Fruit fly (Drosophila melanogaster): ENCODE data around the gene CG13293.

The CG13293 gene

DNA sequence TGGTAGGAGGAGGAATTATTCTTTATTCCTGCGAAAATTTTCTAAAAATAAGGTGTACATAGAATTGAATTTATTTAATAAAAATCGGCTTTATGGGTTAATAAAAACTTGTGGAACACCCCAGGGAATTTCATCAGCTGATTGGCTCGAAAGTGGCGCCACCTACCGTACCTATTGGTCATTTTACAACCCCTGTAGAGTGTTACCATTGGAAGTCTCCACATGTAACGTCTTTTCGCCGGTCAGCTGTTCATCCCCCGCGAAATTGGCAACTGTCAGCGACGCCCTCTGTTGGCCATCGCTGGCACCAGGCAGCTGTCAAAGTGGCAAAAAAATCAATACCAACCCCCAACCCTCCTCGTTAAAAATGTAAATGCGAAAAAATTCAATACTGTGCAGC is at the start of gene CG13293 (continued):
- TF ChIP-seq CG2712 (tag; optimal IDR thresholded peaks at IDR 0.05) (no peak), Nf-YB (GFP tag; optimal IDR thresholded peaks at IDR 0.05) (no peak), grn (GFP tag; optimal IDR thresholded peaks at IDR 0.05) (no peak), CG17359 (tag; optimal IDR thresholded peaks at IDR 0.05) (no peak), her (GFP tag; optimal IDR thresholded peaks at IDR 0.05) (no peak), H2.0 (GFP tag; IDR thresholded peaks at IDR 0.05) (no peak), CG15479 (GFP tag; optimal IDR thresholded peaks at IDR 0.05) (no peak), CG8359 (GFP tag; optimal IDR thresholded peaks at IDR 0.05; ENCODE audit: borderline replicate concordance) (no peak), Jarid2 (GFP tag; optimal IDR thresholded peaks at IDR 0.05) (no peak), CG15011 (GFP tag; optimal IDR thresholded peaks at IDR 0.05) (no peak), ab (GFP tag; optimal IDR thresholded peaks at IDR 0.05) (no peak), dan (GFP tag; IDR thresholded peaks at IDR 0.05) (no peak), H15 (GFP tag; IDR thresholded peaks at IDR 0.05) (0 out of 3 replicates have a peak, but pooled peaks have one; percentile 21), CG11723 (GFP tag; optimal IDR thresholded peaks at IDR 0.05) (no peak), cwo (GFP tag; optimal IDR thresholded peaks at IDR 0.05) (no peak), al (GFP tag; IDR thresholded peaks at IDR 0.05) (no peak), Oaz (GFP tag; IDR thresholded peaks at IDR 0.05) (no peak), CG7357 (GFP tag; IDR thresholded peaks at IDR 0.05) (0 out of 3 replicates have a peak, but pooled peaks have one; percentile 16), NK7.1 (GFP tag; optimal IDR thresholded peaks at IDR 0.05) (no peak), CG13424 (tag; optimal IDR thresholded peaks at IDR 0.05) (no peak), Sox100B (GFP tag; optimal IDR thresholded peaks at IDR 0.05) (no peak), CG14710 (tag; optimal IDR thresholded peaks at IDR 0.05) (peak; percentile 17), Hmx (GFP tag; optimal IDR thresholded peaks at IDR 0.05) (no peak), Sox102F (GFP tag; optimal IDR thresholded peaks at IDR 0.05) (no peak), CG17912 (GFP tag; optimal IDR thresholded peaks at IDR 0.05) (no peak), ase (GFP tag; IDR thresholded peaks at IDR 0.05) (no peak), nerfin-2 (GFP tag; IDR thresholded peaks at IDR 0.05; ENCODE audit: partially characterized antibody) (no peak), gt (GFP tag; IDR thresholded peaks at IDR 0.05) (no peak), Sry-β (GFP tag; optimal IDR thresholded peaks at IDR 0.05) (no peak), HHEX (GFP tag; optimal IDR thresholded peaks at IDR 0.05) (no peak), scrt (GFP tag; optimal IDR thresholded peaks at IDR 0.05) (peak; percentile 53), esg (GFP tag; conservative IDR thresholded peaks at IDR 0.05) (no peak), CG1832 (GFP tag; optimal IDR thresholded peaks at IDR 0.05) (no peak), crp (GFP tag; optimal IDR thresholded peaks at IDR 0.05) (peak; percentile 39 to 87), sr (GFP tag; IDR thresholded peaks at IDR 0.05) (no peak), repo (GFP tag; optimal IDR thresholded peaks at IDR 0.05) (no peak), CG10565 (GFP tag; optimal IDR thresholded peaks at IDR 0.05) (no peak), oc (tag; optimal IDR thresholded peaks at IDR 0.05) (no peak), so (GFP tag; IDR thresholded peaks at IDR 0.05) (no peak), dysf (GFP tag; IDR thresholded peaks at IDR 0.05) (no peak), CG1024 (GFP tag; IDR thresholded peaks at IDR 0.05) (no peak), CG12659 (GFP tag; optimal IDR thresholded peaks at IDR 0.05) (peak; percentile 20), CG7839 (tag; optimal IDR thresholded peaks at IDR 0.05) (no peak), Taf1 (GFP tag; IDR thresholded peaks at IDR 0.05) (no peak), sisA (GFP tag; IDR thresholded peaks at IDR 0.05) (no peak), slbo (GFP tag; IDR thresholded peaks at IDR 0.05) (no peak), Hr51 (GFP tag; optimal IDR thresholded peaks at IDR 0.05) (no peak), Chrac-16 (GFP tag; optimal IDR thresholded peaks at IDR 0.05) (no peak), gem (tag; optimal IDR thresholded peaks at IDR 0.05) (no peak), CG13123 (GFP tag; optimal IDR thresholded peaks at IDR 0.05) (no peak), insv (GFP tag; optimal IDR thresholded peaks at IDR 0.05) (peak in 1 of 2 experiments; percentile 20)
